Worm (Caenorhabditis elegans): ENCODE data around the gene T21H3.5.

ce11 chrV:1149734-1150669 lies 14.1 kb downstream of the T21H3.5 start:
- no peak for TF ChIP-seq dao-5 (tag; optimal IDR thresholded peaks at IDR 0.05)
- no peak for TF ChIP-seq him-1 (tag; optimal IDR thresholded peaks at IDR 0.05)
